Fruit fly (Drosophila melanogaster) whole organism, embryonic: ENCODE measurements around the gene CG10208.

Experiments used
- ATbp ChIP-seq: fragments of 200-800 bp; sonication (Bioruptor generic); optimal IDR thresholded peaks from 2 replicates; lab custom pipeline; 2017; ENCODE audit warnings: missing biosample characterization, mild to moderate bottlenecking, missing genetic modification characterization, missing genetic modification reagents
- Asciz ChIP-seq: fragments of 200-800 bp; sonication (Bioruptor generic); optimal IDR thresholded peaks from 2 replicates; lab custom pipeline; 2017; ENCODE audit warnings: missing biosample characterization, mild to moderate bottlenecking, missing genetic modification characterization, missing genetic modification reagents
- Atf6 ChIP-seq: fragments of 200-800 bp; sonication (Bioruptor generic); IDR thresholded peaks from 2 replicates; pipeline ENCODE4 v1.3.6; 2022; ENCODE audit warnings: missing biosample characterization, missing genetic modification characterization
- CG10209 ChIP-seq: fragments of 200-800 bp; sonication (Bioruptor generic); optimal IDR thresholded peaks from 3 replicates; lab custom pipeline; 2017; ENCODE audit warnings: missing biosample characterization, mild to moderate bottlenecking, missing genetic modification characterization, missing genetic modification reagents
- CG10321 ChIP-seq: fragments of 200-800 bp; sonication (Bioruptor generic); IDR thresholded peaks from 2 replicates; pipeline ENCODE4 v1.3.6; 2022; ENCODE audit warnings: missing biosample characterization, missing genetic modification characterization
- CG11093 ChIP-seq: fragments of 200-800 bp; sonication (Bioruptor generic); IDR thresholded peaks from 3 replicates; pipeline ENCODE4 v1.3.6; 2022; ENCODE audit warnings: missing biosample characterization, missing genetic modification characterization
- CG1233 ChIP-seq: fragments of 200-800 bp; sonication (Bioruptor generic); optimal IDR thresholded peaks from 4 replicates; lab custom pipeline; 2018; ENCODE audit warnings: missing biosample characterization, mild to moderate bottlenecking, missing genetic modification characterization
- CG13894 ChIP-seq: fragments of 200-800 bp; sonication (Bioruptor generic); optimal IDR thresholded peaks from 3 replicates; lab custom pipeline; 2018; ENCODE audit warnings: missing biosample characterization, mild to moderate bottlenecking, missing genetic modification characterization, moderate library complexity
- CG14860 ChIP-seq: fragments of 200-800 bp; sonication (Bioruptor generic); IDR thresholded peaks from 3 replicates; pipeline ENCODE4 v1.3.6; 2022; ENCODE audit warnings: missing biosample characterization, missing genetic modification characterization; ENCODE audit not compliant: partially characterized antibody
- CG15269 ChIP-seq: fragments of 200-800 bp; sonication (Bioruptor generic); optimal IDR thresholded peaks from 2 replicates; lab custom pipeline; 2018; ENCODE audit warnings: missing biosample characterization, mild to moderate bottlenecking, missing genetic modification characterization, moderate library complexity
- CG15696 ChIP-seq: fragments of 200-800 bp; sonication (Bioruptor generic); optimal IDR thresholded peaks from 2 replicates; lab custom pipeline; 2019; ENCODE audit warnings: missing biosample characterization, mild to moderate bottlenecking, missing genetic modification characterization, moderate library complexity
- CG16813 ChIP-seq: fragments of 200-800 bp; sonication (Bioruptor generic); IDR thresholded peaks from 3 replicates; pipeline ENCODE4 v1.3.6; 2022; ENCODE audit warnings: missing biosample characterization, missing genetic modification characterization; ENCODE audit not compliant: partially characterized antibody
- CG18476 ChIP-seq: fragments of 200-800 bp; sonication (Bioruptor generic); optimal IDR thresholded peaks from 2 replicates; lab custom pipeline; 2016; ENCODE audit warnings: missing biosample characterization, mild to moderate bottlenecking, missing genetic modification characterization
- CG2120 ChIP-seq: fragments of 200-800 bp; sonication (Bioruptor generic); optimal IDR thresholded peaks from 3 replicates; lab custom pipeline; 2016; ENCODE audit warnings: missing biosample characterization, missing genetic modification characterization
- CG31224 ChIP-seq: fragments of 200-800 bp; sonication (Bioruptor generic); IDR thresholded peaks from 2 replicates; pipeline ENCODE4 v1.3.6; 2022; ENCODE audit warnings: missing biosample characterization, missing genetic modification characterization
- CG32767 ChIP-seq: fragments of 200-800 bp; sonication (Bioruptor generic); IDR thresholded peaks from 2 replicates; pipeline ENCODE4 v1.3.6; 2022; ENCODE audit warnings: missing biosample characterization, missing genetic modification characterization
- CG32772 ChIP-seq: fragments of 200-800 bp; sonication (Bioruptor generic); IDR thresholded peaks from 2 replicates; pipeline ENCODE4 v1.3.6; 2022; ENCODE audit warnings: missing biosample characterization, missing genetic modification characterization
- CG6272 ChIP-seq: fragments of 200-800 bp; sonication (Bioruptor generic); IDR thresholded peaks from 2 replicates; pipeline ENCODE4 v1.3.6; 2022; ENCODE audit warnings: missing biosample characterization, missing genetic modification characterization
- CG6689 ChIP-seq: fragments of 200-800 bp; sonication (Bioruptor generic); IDR thresholded peaks from 2 replicates; pipeline ENCODE4 v1.3.6; 2022; ENCODE audit warnings: missing biosample characterization, missing genetic modification characterization
- CG8478 ChIP-seq: fragments of >200 bp; optimal IDR thresholded peaks from 2 replicates; lab custom pipeline; 2018
- Camta ChIP-seq: fragments of 200-800 bp; sonication (Bioruptor generic); optimal IDR thresholded peaks from 2 replicates; lab custom pipeline; 2016; ENCODE audit warnings: missing biosample characterization, missing genetic modification characterization
- Chrac-16 ChIP-seq: fragments of 200-800 bp; sonication (Bioruptor generic); optimal IDR thresholded peaks from 3 replicates; lab custom pipeline; 2016; ENCODE audit warnings: missing biosample characterization, missing genetic modification characterization
- D19A ChIP-seq: fragments of 200-800 bp; optimal IDR thresholded peaks from 3 replicates; lab custom pipeline; 2019; ENCODE audit warnings: missing biosample characterization, mild to moderate bottlenecking, missing genetic modification characterization, moderate library complexity
- Dad ChIP-seq: fragments of 200-800 bp; sonication (Bioruptor generic); optimal IDR thresholded peaks from 3 replicates; lab custom pipeline; 2016; ENCODE audit warnings: missing biosample characterization, missing genetic modification characterization
- Dip3 ChIP-seq: fragments of 200-800 bp; sonication (Bioruptor generic); optimal IDR thresholded peaks from 3 replicates; lab custom pipeline; 2016; ENCODE audit warnings: missing biosample characterization, missing genetic modification characterization
- Hsf ChIP-seq: fragments of 200-800 bp; sonication (Bioruptor generic); optimal IDR thresholded peaks from 3 replicates; lab custom pipeline; 2016; ENCODE audit warnings: missing biosample characterization, missing genetic modification characterization
- Mes4 ChIP-seq: fragments of 200-800 bp; sonication (Bioruptor generic); optimal IDR thresholded peaks from 2 replicates; lab custom pipeline; 2016; ENCODE audit warnings: missing biosample characterization, missing genetic modification characterization
- NC2α ChIP-seq: fragments of 200-800 bp; sonication (Bioruptor generic); optimal IDR thresholded peaks from 2 replicates; lab custom pipeline; 2016; ENCODE audit warnings: missing biosample characterization, missing genetic modification characterization
- NC2β ChIP-seq: fragments of 200-800 bp; sonication (Bioruptor generic); optimal IDR thresholded peaks from 2 replicates; lab custom pipeline; 2016; ENCODE audit warnings: missing biosample characterization, missing genetic modification characterization
- Oli ChIP-seq: fragments of 200-800 bp; sonication (Bioruptor generic); optimal IDR thresholded peaks from 2 replicates; lab custom pipeline; 2018; ENCODE audit warnings: missing biosample characterization, mild to moderate bottlenecking, missing genetic modification characterization, moderate library complexity
- Spps ChIP-seq: fragments of 200-800 bp; sonication (Bioruptor generic); optimal IDR thresholded peaks from 2 replicates; lab custom pipeline; 2018; ENCODE audit warnings: missing biosample characterization, mild to moderate bottlenecking, missing genetic modification characterization
- Sry-δ ChIP-seq: fragments of 200-800 bp; sonication (Bioruptor generic); optimal IDR thresholded peaks from 2 replicates; lab custom pipeline; 2016; ENCODE audit warnings: missing biosample characterization, missing genetic modification characterization
- Usf ChIP-seq: fragments of 200-800 bp; sonication (Bioruptor generic); optimal IDR thresholded peaks from 2 replicates; lab custom pipeline; 2017; ENCODE audit warnings: missing genotype, missing biosample characterization, missing genetic modification characterization
- az2 ChIP-seq: fragments of 200-800 bp; sonication (Bioruptor generic); optimal IDR thresholded peaks from 3 replicates; lab custom pipeline; 2016; ENCODE audit warnings: missing biosample characterization, missing genetic modification characterization
- bowl ChIP-seq: fragments of 200-800 bp; sonication (Bioruptor generic); IDR thresholded peaks from 2 replicates; pipeline ENCODE4 v1.3.6; 2022; ENCODE audit warnings: missing biosample characterization, missing genetic modification characterization
- crc ChIP-seq: fragments of 200-800 bp; sonication (Bioruptor generic); optimal IDR thresholded peaks from 2 replicates; lab custom pipeline; 2016; ENCODE audit warnings: missing biosample characterization, missing genetic modification characterization
- dysf ChIP-seq: fragments of 200-800 bp; sonication (Bioruptor generic); IDR thresholded peaks from 3 replicates; pipeline ENCODE4 v1.3.6; 2022; ENCODE audit warnings: missing biosample characterization, missing genetic modification characterization
- eyg ChIP-seq: fragments of 200-800 bp; sonication (Bioruptor generic); optimal IDR thresholded peaks from 3 replicates; lab custom pipeline; 2016; ENCODE audit warnings: missing biosample characterization, missing genetic modification characterization
- fd64A ChIP-seq: fragments of 200-800 bp; sonication (Bioruptor generic); optimal IDR thresholded peaks from 3 replicates; lab custom pipeline; 2018; ENCODE audit warnings: missing biosample characterization, mild to moderate bottlenecking, missing genetic modification characterization
- gt ChIP-seq: fragments of 200-800 bp; sonication (Bioruptor generic); IDR thresholded peaks from 2 replicates; pipeline ENCODE4 v1.3.6; 2022; ENCODE audit warnings: missing biosample characterization, missing genetic modification characterization
- hb ChIP-seq: fragments of 200-800 bp; sonication (Bioruptor generic); IDR thresholded peaks from 3 replicates; pipeline ENCODE4 v1.3.6; 2022; ENCODE audit warnings: missing biosample characterization, missing genetic modification characterization; ENCODE audit not compliant: partially characterized antibody
- lov ChIP-seq, 2 experiments: fragments of 200-800 bp in 1 of 2; fragments of >200 bp in 1 of 2; sonication (Bioruptor generic) in 1 of 2; IDR thresholded peaks in 1 of 2; optimal IDR thresholded peaks in 1 of 2; 2 replicates in 1 of 2; 3 replicates in 1 of 2; pipeline versions ENCODE4 v1.3.6 to Lab custom; 2017 to 2022; ENCODE audit warnings: missing biosample characterization in 1 of 2, missing genetic modification characterization in 1 of 2
- mam ChIP-seq: fragments of 200-800 bp; sonication (Bioruptor generic); optimal IDR thresholded peaks from 3 replicates; lab custom pipeline; 2016; ENCODE audit warnings: missing biosample characterization, missing genetic modification characterization
- nmo ChIP-seq: fragments of 200-800 bp; sonication (Bioruptor generic); optimal IDR thresholded peaks from 2 replicates; lab custom pipeline; 2018; ENCODE audit warnings: missing biosample characterization, mild to moderate bottlenecking, missing genetic modification characterization, moderate library complexity
- pnt ChIP-seq: fragments of 200-800 bp; sonication (Bioruptor generic); optimal IDR thresholded peaks from 3 replicates; lab custom pipeline; 2016; ENCODE audit warnings: missing biosample characterization, missing genetic modification characterization
- sens ChIP-seq: fragments of 200-800 bp; sonication (Bioruptor generic); peaks from one replicate; lab custom pipeline; 2016; ENCODE audit warnings: missing biosample characterization, missing genetic modification characterization
- tup ChIP-seq: fragments of 200-800 bp; sonication (Bioruptor generic); optimal IDR thresholded peaks from 2 replicates; lab custom pipeline; 2016; ENCODE audit warnings: missing biosample characterization, mild to moderate bottlenecking, missing genetic modification characterization, moderate library complexity
- tx ChIP-seq: fragments of 200-800 bp; sonication (Bioruptor generic); optimal IDR thresholded peaks from 2 replicates; lab custom pipeline; 2016; ENCODE audit warnings: missing biosample characterization, missing genetic modification characterization
- vnd ChIP-seq: fragments of 200-800 bp; sonication (Bioruptor generic); IDR thresholded peaks from 3 replicates; pipeline ENCODE4 v1.3.6; 2022; ENCODE audit warnings: missing biosample characterization, missing genetic modification characterization; ENCODE audit not compliant: partially characterized antibody
- vvl ChIP-seq: fragments of 200-800 bp; sonication (Bioruptor generic); IDR thresholded peaks from 2 replicates; pipeline ENCODE4 v1.3.6; 2022; ENCODE audit warnings: missing biosample characterization, missing genetic modification characterization
- yki ChIP-seq: fragments of >200 bp; optimal IDR thresholded peaks from 3 replicates; lab custom pipeline; 2018

Gene CG10208

dm6 chr3R:23726740-23727139, 47.2 kb downstream of the CG10208 start (continued):
- TF ChIP-seq Dad (GFP tag; lab: Kevin White, UChicago) = peak; percentile 42
- TF ChIP-seq CG2120 = peak; percentile 95
- peak; percentile 87 for TF ChIP-seq CG13894 (tag; lab: Kevin White, UChicago)
- peak; percentile 87 for TF ChIP-seq dysf (GFP tag; lab: Robert Waterston, UW)
- no peak for TF ChIP-seq gt
- TF ChIP-seq Dip3 = peak; percentile 85
- peak; percentile 14 for TF ChIP-seq Sry-δ
- TF ChIP-seq CG15269 (tag; lab: Kevin White, UChicago) = peak; percentile 84
- TF ChIP-seq Hsf (GFP tag; lab: Kevin White, UChicago) = peak; percentile 74
- no peak for TF ChIP-seq hb (GFP tag; lab: Robert Waterston, UW)
- TF ChIP-seq CG11093 = 0 out of 3 replicates have a peak, but pooled peaks have one; percentile 18
- TF ChIP-seq Usf (GFP tag; lab: Kevin White, UChicago) = peak; percentile 64
- TF ChIP-seq CG32767 (GFP tag; lab: Robert Waterston, UW) = 0 out of 2 replicates have a peak, but pooled peaks have one; percentile 18
- no peak for TF ChIP-seq lov (optimal IDR thresholded peaks at IDR 0.05; lab: Kevin White, UChicago)
- TF ChIP-seq lov (GFP tag; IDR thresholded peaks at IDR 0.05; lab: Robert Waterston, UW) = no peak
- TF ChIP-seq CG10209 (GFP tag; lab: Kevin White, UChicago) = peak; percentile 75
- TF ChIP-seq CG15696 = peak; percentile 28
- TF ChIP-seq Oli (tag; lab: Kevin White, UChicago) = peak; percentile 76
- peak; percentile 56 for TF ChIP-seq Chrac-16 (GFP tag; lab: Kevin White, UChicago)
- TF ChIP-seq CG31224 (GFP tag; lab: Robert Waterston, UW) = peak; percentile 78
- TF ChIP-seq CG32772 = peak; percentile 68; the same call in 1 of the 2 replicates
- peak; percentile 65 for TF ChIP-seq CG18476 (GFP tag; lab: Kevin White, UChicago)
- TF ChIP-seq NC2β (GFP tag; lab: Kevin White, UChicago) = no peak
- no peak for TF ChIP-seq yki (lab: Kevin White, UChicago)
- TF ChIP-seq CG14860 = no peak
- peak; percentile 40 for TF ChIP-seq tup (GFP tag; lab: Kevin White, UChicago)
- peak; percentile 53 for TF ChIP-seq CG10321
- TF ChIP-seq D19A (tag; lab: Kevin White, UChicago) = peak; percentile 29
- peak; percentile 75 for TF ChIP-seq CG6689
- no peak for TF ChIP-seq fd64A (GFP tag; lab: Kevin White, UChicago)
- TF ChIP-seq CG1233 (GFP tag; lab: Kevin White, UChicago) = peak; percentile 70
- TF ChIP-seq Asciz (GFP tag; lab: Kevin White, UChicago) = peak; percentile 72
- TF ChIP-seq Camta (GFP tag; lab: Kevin White, UChicago) = peak; percentile 57
- TF ChIP-seq pnt (GFP tag; lab: Kevin White, UChicago) = peak; percentile 49
- peak; percentile 88 for TF ChIP-seq vvl (GFP tag; lab: Robert Waterston, UW)
- TF ChIP-seq Spps (tag; lab: Kevin White, UChicago) = peak; percentile 23
- TF ChIP-seq vnd (GFP tag; lab: Robert Waterston, UW) = no peak
- TF ChIP-seq Mes4 (GFP tag; lab: Kevin White, UChicago) = peak; percentile 16
- peak; percentile 53 for TF ChIP-seq crc (GFP tag; lab: Kevin White, UChicago)
- TF ChIP-seq ATbp (GFP tag; lab: Kevin White, UChicago) = peak; percentile 46
- peak; percentile 87 for TF ChIP-seq sens (GFP tag; lab: Kevin White, UChicago)
- no peak for TF ChIP-seq CG16813 (GFP tag; lab: Robert Waterston, UW)
- TF ChIP-seq nmo = peak; percentile 71
- no peak for TF ChIP-seq CG8478 (lab: Kevin White, UChicago)
- no peak for TF ChIP-seq NC2α (GFP tag; lab: Kevin White, UChicago)
- peak; percentile 64 for TF ChIP-seq tx (GFP tag; lab: Kevin White, UChicago)
- peak; percentile 54 for TF ChIP-seq eyg (GFP tag; lab: Kevin White, UChicago)
- TF ChIP-seq CG6272 (GFP tag; lab: Robert Waterston, UW) = peak; percentile 43; the same call in 1 of the 2 replicates
- peak; percentile 59 for TF ChIP-seq az2
- TF ChIP-seq Atf6 = peak; percentile 91
- TF ChIP-seq mam = peak; percentile 85
- 0 out of 2 replicates have a peak, but pooled peaks have one; percentile 35 for TF ChIP-seq bowl (GFP tag; lab: Robert Waterston, UW)
